Fruit fly (Drosophila melanogaster) whole organism, embryonic: ENCODE results near the gene AMPdeam.

Experiments
- Atf-2 ChIP-seq: fragments of 200-800 bp; sonication (Bioruptor generic); optimal IDR thresholded peaks from 2 replicates; lab custom pipeline; 2016; ENCODE audit warnings: missing biosample characterization, missing genetic modification characterization
- Atf6 ChIP-seq: fragments of 200-800 bp; sonication (Bioruptor generic); IDR thresholded peaks from 2 replicates; pipeline ENCODE4 v1.3.6; 2022; ENCODE audit warnings: missing biosample characterization, missing genetic modification characterization
- CG10654 ChIP-seq: fragments of 200-800 bp; sonication (Bioruptor generic); optimal IDR thresholded peaks from 2 replicates; lab custom pipeline; 2016; ENCODE audit warnings: missing biosample characterization, missing genetic modification characterization
- CG10979 ChIP-seq: fragments of 200-800 bp; sonication (Bioruptor generic); optimal IDR thresholded peaks from 2 replicates; lab custom pipeline; 2018; ENCODE audit warnings: missing biosample characterization, mild to moderate bottlenecking, missing genetic modification characterization, moderate library complexity
- CG11560 ChIP-seq: fragments of 200-800 bp; sonication (Bioruptor generic); IDR thresholded peaks from 3 replicates; pipeline ENCODE4 v1.3.6; 2022; ENCODE audit warnings: missing biosample characterization, missing genetic modification characterization
- CG11723 ChIP-seq: fragments of 200-800 bp; sonication (Bioruptor generic); optimal IDR thresholded peaks from 2 replicates; lab custom pipeline; 2017; ENCODE audit warnings: missing biosample characterization, mild to moderate bottlenecking, missing genetic modification characterization
- CG12104 ChIP-seq: fragments of 200-800 bp; sonication (Bioruptor generic); optimal IDR thresholded peaks from 3 replicates; lab custom pipeline; 2016; ENCODE audit warnings: missing biosample characterization, missing genetic modification characterization
- CG15601 ChIP-seq: fragments of 200-800 bp; sonication (Bioruptor generic); optimal IDR thresholded peaks from 3 replicates; lab custom pipeline; 2019; ENCODE audit warnings: missing biosample characterization, mild to moderate bottlenecking, missing genetic modification characterization, moderate library complexity
- CG1602 ChIP-seq: fragments of 200-800 bp; sonication (Bioruptor generic); optimal IDR thresholded peaks from 3 replicates; lab custom pipeline; 2016; ENCODE audit warnings: missing biosample characterization, missing genetic modification characterization
- CG17328 ChIP-seq: fragments of 200-800 bp; sonication (Bioruptor generic); IDR thresholded peaks from 2 replicates; pipeline ENCODE4 v1.3.6; 2022; ENCODE audit warnings: missing biosample characterization, missing genetic modification characterization
- CG17802 ChIP-seq: fragments of 200-800 bp; sonication (Bioruptor generic); optimal IDR thresholded peaks from 2 replicates; lab custom pipeline; 2018; ENCODE audit warnings: missing biosample characterization, mild to moderate bottlenecking, missing genetic modification characterization, moderate library complexity
- CG17829 ChIP-seq: fragments of 200-800 bp; optimal IDR thresholded peaks from 2 replicates; lab custom pipeline; 2019; ENCODE audit warnings: missing biosample characterization, mild to moderate bottlenecking, missing genetic modification characterization, moderate library complexity
- CG2129 ChIP-seq: fragments of 200-800 bp; sonication (Bioruptor generic); IDR thresholded peaks from 2 replicates; pipeline ENCODE4 v1.3.6; 2022; ENCODE audit warnings: missing biosample characterization, missing genetic modification characterization; ENCODE audit not compliant: partially characterized antibody
- CG2202 ChIP-seq: fragments of 200-800 bp; sonication (Bioruptor generic); optimal IDR thresholded peaks from 2 replicates; lab custom pipeline; 2018; ENCODE audit warnings: missing biosample characterization, mild to moderate bottlenecking, missing genetic modification characterization
- CG31365 ChIP-seq: fragments of 200-800 bp; sonication (Bioruptor generic); optimal IDR thresholded peaks from 2 replicates; lab custom pipeline; 2018; ENCODE audit warnings: missing biosample characterization, mild to moderate bottlenecking, missing genetic modification characterization
- CG33557 ChIP-seq: fragments of 200-800 bp; sonication (Bioruptor generic); optimal IDR thresholded peaks from 2 replicates; lab custom pipeline; 2019; ENCODE audit warnings: missing biosample characterization, mild to moderate bottlenecking, missing genetic modification characterization, moderate library complexity
- CG3407 ChIP-seq: fragments of 200-800 bp; sonication (Bioruptor generic); optimal IDR thresholded peaks from 2 replicates; lab custom pipeline; 2018; ENCODE audit warnings: missing biosample characterization, mild to moderate bottlenecking, missing genetic modification characterization
- CG34376 ChIP-seq: fragments of 200-800 bp; sonication (Bioruptor generic); optimal IDR thresholded peaks from 2 replicates; lab custom pipeline; 2018; ENCODE audit warnings: missing biosample characterization, mild to moderate bottlenecking, missing genetic modification characterization
- CG3838 ChIP-seq: fragments of 200-800 bp; sonication (Bioruptor generic); optimal IDR thresholded peaks from 3 replicates; lab custom pipeline; 2016; ENCODE audit warnings: missing biosample characterization, missing genetic modification characterization
- CG5953 ChIP-seq: fragments of 200-800 bp; sonication (Bioruptor generic); IDR thresholded peaks from 2 replicates; pipeline ENCODE4 v1.3.6; 2022; ENCODE audit warnings: missing biosample characterization, missing genetic modification characterization
- CG6654 ChIP-seq: fragments of 200-800 bp; sonication (Bioruptor generic); optimal IDR thresholded peaks from 2 replicates; lab custom pipeline; 2017; ENCODE audit warnings: missing biosample characterization, mild to moderate bottlenecking, missing genetic modification characterization
- CG7786 ChIP-seq: fragments of 200-800 bp; sonication (Bioruptor generic); optimal IDR thresholded peaks from 2 replicates; lab custom pipeline; 2016; ENCODE audit warnings: missing biosample characterization, missing genetic modification characterization
- CG9215 ChIP-seq: fragments of 200-800 bp; sonication (Bioruptor generic); IDR thresholded peaks from 2 replicates; pipeline ENCODE4 v1.3.6; 2022; ENCODE audit warnings: missing biosample characterization, missing genetic modification characterization
- CG9727 ChIP-seq: fragments of 200-800 bp; sonication (Bioruptor generic); optimal IDR thresholded peaks from 3 replicates; lab custom pipeline; 2017; ENCODE audit warnings: missing biosample characterization, mild to moderate bottlenecking, missing genetic modification characterization
- CHES-1-like ChIP-seq: fragments of 200-800 bp; sonication (Bioruptor generic); optimal IDR thresholded peaks from 2 replicates; lab custom pipeline; 2016; ENCODE audit warnings: missing biosample characterization, missing genetic modification characterization
- Dip3 ChIP-seq: fragments of 200-800 bp; sonication (Bioruptor generic); optimal IDR thresholded peaks from 3 replicates; lab custom pipeline; 2016; ENCODE audit warnings: missing biosample characterization, missing genetic modification characterization
- Fer3 ChIP-seq: fragments of 200-800 bp; sonication (Bioruptor generic); optimal IDR thresholded peaks from 2 replicates; lab custom pipeline; 2018; ENCODE audit warnings: missing biosample characterization, mild to moderate bottlenecking, missing genetic modification characterization, moderate library complexity
- NC2α ChIP-seq: fragments of 200-800 bp; sonication (Bioruptor generic); optimal IDR thresholded peaks from 2 replicates; lab custom pipeline; 2016; ENCODE audit warnings: missing biosample characterization, missing genetic modification characterization
- NFAT ChIP-seq: fragments of 200-800 bp; sonication (Bioruptor generic); IDR thresholded peaks from 2 replicates; pipeline ENCODE4 v1.3.6; 2022; ENCODE audit warnings: missing biosample characterization, missing genetic modification characterization
- Taf1 ChIP-seq: fragments of 200-800 bp; sonication (Bioruptor generic); IDR thresholded peaks from 2 replicates; pipeline ENCODE4 v1.3.6; 2022; ENCODE audit warnings: missing biosample characterization, missing genetic modification characterization
- Usf ChIP-seq: fragments of 200-800 bp; sonication (Bioruptor generic); optimal IDR thresholded peaks from 2 replicates; lab custom pipeline; 2017; ENCODE audit warnings: missing genotype, missing biosample characterization, missing genetic modification characterization
- ara ChIP-seq: fragments of 200-800 bp; sonication (Bioruptor generic); IDR thresholded peaks from 2 replicates; pipeline ENCODE4 v1.3.6; 2022; ENCODE audit warnings: missing biosample characterization, missing genetic modification characterization
- crc ChIP-seq: fragments of 200-800 bp; sonication (Bioruptor generic); optimal IDR thresholded peaks from 2 replicates; lab custom pipeline; 2016; ENCODE audit warnings: missing biosample characterization, missing genetic modification characterization
- dati ChIP-seq: fragments of 200-800 bp; sonication (Bioruptor generic); IDR thresholded peaks from 2 replicates; pipeline ENCODE4 v1.3.6; 2022; ENCODE audit warnings: missing biosample characterization, missing genetic modification characterization
- dysf ChIP-seq: fragments of 200-800 bp; sonication (Bioruptor generic); IDR thresholded peaks from 3 replicates; pipeline ENCODE4 v1.3.6; 2022; ENCODE audit warnings: missing biosample characterization, missing genetic modification characterization
- ewg ChIP-seq: fragments of 200-800 bp; sonication (Bioruptor generic); optimal IDR thresholded peaks from 3 replicates; lab custom pipeline; 2017; ENCODE audit warnings: mild to moderate bottlenecking, missing biosample characterization, missing genetic modification reagents, missing genetic modification characterization
- gsb ChIP-seq: fragments of 200-800 bp; sonication (Bioruptor generic); IDR thresholded peaks from 2 replicates; pipeline ENCODE4 v1.3.6; 2022; ENCODE audit warnings: missing biosample characterization, missing genetic modification characterization
- gsb-n ChIP-seq: fragments of 200-800 bp; sonication (Bioruptor generic); optimal IDR thresholded peaks from 3 replicates; lab custom pipeline; 2018; ENCODE audit warnings: missing biosample characterization, mild to moderate bottlenecking, missing genetic modification characterization
- lilli ChIP-seq: fragments of 200-800 bp; sonication (Bioruptor generic); optimal IDR thresholded peaks from 3 replicates; lab custom pipeline; 2016; ENCODE audit warnings: missing biosample characterization, missing genetic modification characterization
- mam ChIP-seq: fragments of 200-800 bp; sonication (Bioruptor generic); optimal IDR thresholded peaks from 3 replicates; lab custom pipeline; 2016; ENCODE audit warnings: missing biosample characterization, missing genetic modification characterization
- odd ChIP-seq: fragments of 200-800 bp; sonication (Bioruptor generic); optimal IDR thresholded peaks from 2 replicates; lab custom pipeline; 2017; ENCODE audit warnings: missing biosample characterization, mild to moderate bottlenecking, missing genetic modification characterization
- p53 ChIP-seq: fragments of 200-800 bp; sonication (Bioruptor generic); optimal IDR thresholded peaks from 2 replicates; lab custom pipeline; 2016; ENCODE audit warnings: missing biosample characterization, missing genetic modification characterization
- pfk ChIP-seq: fragments of 200-800 bp; sonication (Bioruptor generic); optimal IDR thresholded peaks from 2 replicates; lab custom pipeline; 2018; ENCODE audit warnings: missing biosample characterization, mild to moderate bottlenecking, missing genetic modification characterization, moderate library complexity
- psq ChIP-seq: fragments of 200-800 bp; sonication (Bioruptor generic); optimal IDR thresholded peaks from 2 replicates; lab custom pipeline; 2017; ENCODE audit warnings: missing biosample characterization, missing genetic modification characterization
- pum ChIP-seq: fragments of 200-800 bp; sonication (Bioruptor generic); optimal IDR thresholded peaks from 2 replicates; lab custom pipeline; 2016; ENCODE audit warnings: missing biosample characterization, missing genetic modification characterization
- ro ChIP-seq: fragments of 200-800 bp; sonication (Bioruptor generic); IDR thresholded peaks from 2 replicates; pipeline ENCODE4 v1.3.6; 2022; ENCODE audit warnings: missing biosample characterization, missing genetic modification characterization
- sc ChIP-seq, 3 experiments: fragments of >200 bp in 2 of 3; fragments of 200-800 bp in 1 of 3; sonication (Bioruptor generic) in 1 of 3; optimal IDR thresholded peaks; 2 replicates in 2 of 3; 3 replicates in 1 of 3; lab custom pipeline; 2017; ENCODE audit warnings: mild to moderate bottlenecking in 1 of 3, missing biosample characterization in 1 of 3, missing genetic modification characterization in 1 of 3, missing genetic modification reagents in 1 of 3
- slbo ChIP-seq: fragments of 200-800 bp; sonication (Bioruptor generic); IDR thresholded peaks from 2 replicates; pipeline ENCODE4 v1.3.6; 2022; ENCODE audit warnings: missing biosample characterization, missing genetic modification characterization
- tin ChIP-seq: fragments of 200-800 bp; sonication (Bioruptor generic); optimal IDR thresholded peaks from 3 replicates; lab custom pipeline; 2016; ENCODE audit warnings: missing biosample characterization, missing genetic modification characterization
- tll ChIP-seq, 2 experiments: fragments of 200-800 bp in 1 of 2; fragments of >200 bp in 1 of 2; sonication (Bioruptor generic) in 1 of 2; optimal IDR thresholded peaks; 2 replicates each; lab custom pipeline; 2017 to 2019; ENCODE audit warnings: missing biosample characterization in 2 of 2, missing genetic modification characterization in 2 of 2, mild to moderate bottlenecking in 1 of 2, moderate library complexity in 1 of 2

Gene AMPdeam

dm6 chrX:13815526-13816173, 30.0 kb downstream of the AMPdeam start (continued):
- TF ChIP-seq CG9727 (GFP tag; lab: Kevin White, UChicago) (peak; percentile 60), CG17802 (peak; percentile 4), gsb-n (tag; lab: Kevin White, UChicago) (no peak), CG10979 (tag; lab: Kevin White, UChicago) (peak; percentile 59), crc (GFP tag; lab: Kevin White, UChicago) (peak; percentile 41), ewg (GFP tag; lab: Kevin White, UChicago) (peak; percentile 9), dysf (GFP tag; lab: Robert Waterston, UW) (peak; percentile 82), ro (GFP tag; lab: Robert Waterston, UW) (no peak), CG17829 (tag; lab: Kevin White, UChicago) (peak; percentile 62), Usf (GFP tag; lab: Kevin White, UChicago) (peak; percentile 38), Taf1 (GFP tag; lab: Robert Waterston, UW) (no peak), NFAT (no peak), odd (GFP tag; lab: Kevin White, UChicago) (peak; percentile 40), sc (optimal IDR thresholded peaks at IDR 0.05; lab: Kevin White, UChicago) (no peak), sc (GFP tag; optimal IDR thresholded peaks at IDR 0.05; lab: Kevin White, UChicago) (peak; percentile 29), gsb (GFP tag; lab: Robert Waterston, UW) (no peak), NC2α (no peak), CG17328 (GFP tag; lab: Robert Waterston, UW) (peak; percentile 54; the same call in 1 of the 2 replicates), CG11723 (GFP tag; lab: Kevin White, UChicago) (peak; percentile 48), psq (GFP tag; lab: Kevin White, UChicago) (no peak), pum (GFP tag; lab: Kevin White, UChicago) (peak; percentile 44), CG12104 (GFP tag; lab: Kevin White, UChicago) (no peak), tin (GFP tag; lab: Kevin White, UChicago) (peak; percentile 51), p53 (GFP tag; lab: Kevin White, UChicago) (no peak), CG9215 (GFP tag; lab: Robert Waterston, UW) (peak; percentile 45; the same call in 1 of the 2 replicates), CG1602 (GFP tag; lab: Kevin White, UChicago) (peak; percentile 32), Atf-2 (GFP tag; lab: Kevin White, UChicago) (peak; percentile 36), CG5953 (no peak), Fer3 (tag; lab: Kevin White, UChicago) (peak; percentile 38), CG2202 (tag; lab: Kevin White, UChicago) (no peak), CG11560 (peak; percentile 55; the same call in 2 of the 3 replicates), dati (no peak), lilli (GFP tag; lab: Kevin White, UChicago) (peak; percentile 34), pfk (GFP tag; lab: Kevin White, UChicago) (no peak), CG3838 (no peak), ara (GFP tag; lab: Robert Waterston, UW) (no peak), mam (GFP tag; lab: Kevin White, UChicago) (peak; percentile 79), CG6654 (GFP tag; lab: Kevin White, UChicago) (peak; percentile 32), CG33557 (GFP tag; lab: Kevin White, UChicago) (no peak), CG7786 (GFP tag; lab: Kevin White, UChicago) (peak; percentile 43), slbo (GFP tag; lab: Robert Waterston, UW) (peak; percentile 43), CHES-1-like (peak; percentile 38), CG3407 (GFP tag; lab: Kevin White, UChicago) (no peak), CG31365 (tag; lab: Kevin White, UChicago) (no peak), CG34376 (no peak), tll (GFP tag; optimal IDR thresholded peaks at IDR 0.05; lab: Kevin White, UChicago) (no peak), Atf6 (GFP tag; lab: Robert Waterston, UW) (peak; percentile 61; the same call in 1 of the 2 replicates), CG10654 (GFP tag; lab: Kevin White, UChicago) (no peak), CG15601 (tag; lab: Kevin White, UChicago) (peak; percentile 43), CG2129 (GFP tag; lab: Robert Waterston, UW) (no peak), Dip3 (GFP tag; lab: Kevin White, UChicago) (peak; percentile 14)
